Worm (Caenorhabditis elegans): ENCODE data around the gene F45E1.5.

ce11 chrX:7986892-7987291, 10.4 kb downstream of the F45E1.5 start:
- TF ChIP-seq ets-7 (tag; optimal IDR thresholded peaks at IDR 0.05) (no peak), aly-1 (tag; optimal IDR thresholded peaks at IDR 0.05) (no peak), ceh-13 (GFP tag; optimal IDR thresholded peaks at IDR 0.05) (no peak), ama-1 (optimal IDR thresholded peaks at IDR 0.05) (no peak), hmbx-1 (tag; optimal IDR thresholded peaks at IDR 0.05) (no peak), F13C5.2 (tag; optimal IDR thresholded peaks at IDR 0.05) (no peak), tra-4 (tag; optimal IDR thresholded peaks at IDR 0.05) (no peak), hmg-4 (GFP tag; optimal IDR thresholded peaks at IDR 0.05) (no peak)
